Fruit fly (Drosophila melanogaster): ENCODE data around the gene CG33648.
A peak's percentile ranks its signal among the peaks of the same experiment; 100 is the strongest.

Gene CG33648

DNA sequence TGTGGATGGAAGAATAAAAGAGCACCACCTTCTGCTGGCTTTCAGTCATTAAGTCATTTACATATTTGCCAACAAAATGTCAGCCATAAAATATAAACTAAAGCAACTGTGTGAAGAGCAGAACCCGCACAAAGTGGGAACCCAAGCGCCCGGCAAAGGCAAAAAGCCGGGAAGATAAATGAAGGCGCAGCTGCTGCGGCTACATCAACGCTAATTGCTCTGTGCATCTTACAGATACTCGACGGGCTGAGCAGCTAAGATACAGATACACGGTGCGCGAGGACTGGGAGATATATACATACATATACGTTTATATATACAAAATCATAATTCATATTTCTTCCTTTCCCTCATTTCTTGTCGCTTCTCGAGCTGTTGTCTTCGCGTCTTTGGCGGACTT lies 17.4 kb upstream of the CG33648 start:
- no peak for TF ChIP-seq noc (tag; optimal IDR thresholded peaks at IDR 0.05)

DNA sequence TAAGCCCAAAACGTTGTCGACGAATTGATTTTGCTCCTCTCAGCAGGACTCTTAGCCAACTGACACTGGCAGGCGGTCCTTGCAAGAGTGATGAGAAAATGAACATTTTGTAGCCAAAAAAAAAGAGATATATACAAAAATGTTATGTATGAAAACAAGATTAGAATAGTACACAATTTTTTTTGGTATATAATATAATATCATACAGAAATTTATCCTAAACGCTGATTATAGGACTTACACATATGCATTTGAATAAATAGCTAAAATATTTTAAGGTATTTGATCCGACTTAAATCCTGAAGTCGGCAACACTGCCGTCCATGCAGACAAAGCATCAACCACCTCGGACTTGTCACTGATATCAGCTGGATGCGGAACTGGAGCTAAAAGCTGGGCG lies 16.1 kb upstream of the CG33648 start:
- TF ChIP-seq noc (tag; optimal IDR thresholded peaks at IDR 0.05), result no peak

DNA sequence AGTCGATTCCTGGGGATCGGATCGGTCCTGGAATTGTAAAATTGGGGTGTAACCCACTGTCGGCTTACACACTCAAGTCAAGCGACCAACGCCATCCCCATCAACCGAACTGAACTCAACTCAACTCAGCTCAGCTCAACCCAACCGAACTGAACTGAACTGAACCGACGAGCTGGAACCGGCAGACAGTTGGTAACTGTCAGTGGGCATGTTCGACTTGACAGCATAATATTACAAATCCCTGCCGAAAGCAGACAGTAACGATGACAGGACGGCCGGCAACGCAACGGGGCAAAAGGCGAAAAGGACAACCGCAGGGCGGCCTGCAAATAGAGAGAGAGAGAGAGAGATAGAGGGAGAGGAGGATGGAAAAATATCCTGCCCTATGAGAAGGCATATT lies 15.4 kb upstream of the CG33648 start:
- no peak for TF ChIP-seq noc (tag; optimal IDR thresholded peaks at IDR 0.05)

DNA sequence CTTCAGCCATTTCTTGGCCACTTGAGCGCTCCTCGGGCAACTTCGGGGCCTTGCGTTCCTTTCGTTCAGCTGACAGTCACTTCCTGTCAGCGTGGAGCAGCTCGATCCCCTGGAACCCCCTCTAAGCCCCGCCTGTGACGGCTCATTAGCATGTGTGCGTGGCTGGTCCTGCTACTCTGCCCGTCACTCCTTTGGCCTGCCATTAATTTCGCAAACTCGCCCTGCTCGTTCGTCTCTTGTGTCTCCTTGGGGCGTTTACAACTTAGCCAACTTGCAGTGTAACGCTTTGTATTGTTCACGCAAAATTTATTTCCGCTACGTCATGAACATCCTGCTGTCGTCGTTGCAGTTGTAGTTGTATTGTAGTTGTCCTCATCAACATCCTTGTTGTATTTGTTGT lies 13.6 kb upstream of the CG33648 start:
- TF ChIP-seq noc (tag; optimal IDR thresholded peaks at IDR 0.05), result no peak

DNA sequence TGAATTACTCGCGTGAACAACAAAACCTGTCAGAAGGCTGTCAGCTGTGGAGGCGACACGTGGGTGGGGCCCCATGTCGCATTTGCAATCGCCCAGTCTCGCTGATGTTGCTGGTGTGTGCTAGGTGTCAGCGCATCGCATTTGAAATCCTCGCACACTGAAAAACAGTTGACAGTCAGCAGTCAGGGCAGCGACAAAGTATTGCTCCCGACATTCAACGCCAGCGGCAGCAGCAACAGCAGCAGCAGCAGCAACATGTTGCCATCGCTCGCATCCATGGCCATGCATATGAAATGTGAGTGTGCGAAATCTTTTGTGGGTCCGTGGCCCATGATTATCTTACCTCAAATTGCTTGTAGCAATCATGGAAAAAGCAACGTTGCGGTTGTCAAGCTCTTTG lies 12.9 kb upstream of the CG33648 start:
- TF ChIP-seq noc (tag; optimal IDR thresholded peaks at IDR 0.05), result no peak

DNA sequence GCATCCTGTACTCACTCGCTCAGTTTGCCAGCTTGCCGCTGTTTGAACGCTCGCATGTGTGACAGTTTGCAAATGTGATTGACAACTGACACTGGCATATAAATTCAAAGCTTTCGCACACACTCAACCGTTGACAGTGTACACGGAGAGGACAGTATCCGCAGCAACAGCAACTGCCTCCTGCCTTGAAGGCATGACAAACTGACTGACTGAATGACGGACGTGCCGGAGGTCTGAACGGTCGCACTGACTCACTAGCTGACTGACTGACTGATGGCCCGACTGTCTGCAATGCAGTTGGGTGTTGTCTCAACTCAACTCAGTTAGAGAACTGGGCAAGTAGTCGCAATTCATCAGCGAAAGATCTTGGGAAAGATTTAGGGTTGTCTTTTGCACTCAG lies 12.2 kb upstream of the CG33648 start:
- TF ChIP-seq noc (tag; optimal IDR thresholded peaks at IDR 0.05), result no peak

DNA sequence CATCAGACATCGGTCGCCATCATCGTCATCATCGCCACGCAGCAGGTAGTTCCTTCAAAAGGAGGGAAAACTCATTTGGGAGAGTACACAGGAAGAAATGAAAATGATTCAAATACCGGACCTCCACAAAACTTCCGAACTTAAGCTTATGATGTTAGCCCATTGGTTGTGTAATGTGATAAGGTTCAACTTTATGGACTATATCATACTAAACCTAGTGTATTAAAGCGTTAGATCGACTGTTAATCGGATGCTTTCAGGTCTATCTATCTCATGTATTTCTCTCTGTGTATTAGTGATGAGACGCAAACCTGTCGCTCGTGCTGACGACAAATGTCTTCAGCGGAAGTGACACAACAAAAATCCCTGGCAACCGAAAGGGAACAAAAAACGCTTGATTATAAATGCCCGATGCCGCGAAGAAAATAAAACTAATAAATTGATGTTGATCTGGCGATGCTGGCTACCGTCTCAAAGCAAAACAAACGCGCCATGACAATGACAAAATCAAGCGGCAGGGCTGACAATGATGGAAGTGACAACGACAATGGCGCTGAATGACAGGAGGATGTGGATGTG lies 11.2 kb upstream of the CG33648 start:
- peak; percentile 59 for TF ChIP-seq noc (tag; optimal IDR thresholded peaks at IDR 0.05)

DNA sequence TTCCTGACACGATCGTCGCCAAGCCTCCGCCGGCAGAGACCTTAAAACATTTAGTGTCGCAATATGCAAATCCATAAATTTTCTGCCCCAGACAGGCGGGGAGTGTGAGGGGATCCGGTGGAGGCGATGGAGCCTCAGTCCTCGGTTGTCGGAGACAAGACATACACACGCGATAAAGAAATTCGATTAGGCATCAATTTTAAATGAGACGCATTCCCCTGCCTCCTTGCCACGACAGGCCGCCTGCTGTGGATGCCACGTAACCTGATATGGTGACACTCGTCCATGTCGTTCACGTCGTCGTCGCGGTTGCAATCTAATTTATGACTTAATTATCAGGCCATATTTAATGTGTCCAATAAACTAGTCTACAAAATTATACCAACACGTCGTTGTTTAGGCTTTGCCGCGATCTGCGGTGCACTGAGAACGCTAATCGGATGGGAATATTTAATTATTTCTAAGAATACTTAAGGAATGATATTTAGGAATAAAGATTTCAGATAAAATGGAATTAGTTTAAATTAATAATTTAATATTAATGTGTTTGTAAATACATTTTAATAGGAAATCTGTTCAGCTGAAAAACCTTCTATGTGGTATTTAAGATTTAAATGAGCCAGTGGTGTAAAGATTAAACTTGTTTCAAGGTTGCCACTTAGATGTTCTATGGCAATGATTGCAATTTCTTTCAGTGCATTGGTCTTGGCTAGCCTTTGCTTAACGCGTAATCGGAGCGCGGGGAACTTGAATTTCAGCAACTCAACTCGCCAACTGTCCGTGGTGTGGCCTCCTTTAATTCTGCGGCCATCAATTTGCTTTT lies 8.7 kb upstream of the CG33648 start:
- TF ChIP-seq noc (tag; optimal IDR thresholded peaks at IDR 0.05), result peak; percentile 86

DNA sequence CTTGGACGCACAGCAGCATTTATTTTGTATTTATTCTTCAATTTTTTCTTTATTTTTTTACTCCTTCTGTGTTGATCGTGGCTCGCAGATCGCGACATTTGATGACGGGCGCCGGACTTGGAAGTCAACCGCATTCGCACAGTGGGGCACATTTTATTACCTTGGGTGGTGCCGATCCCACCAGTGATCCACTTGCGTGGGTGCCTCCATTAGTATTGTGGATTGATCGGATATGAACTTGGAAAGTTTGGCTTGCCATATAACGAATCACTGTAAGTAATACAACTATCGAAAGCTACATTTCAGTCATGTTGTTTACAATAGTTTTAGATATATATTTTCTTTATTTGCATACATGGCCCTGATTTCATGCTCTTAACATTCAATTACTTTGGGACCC lies 7.8 kb upstream of the CG33648 start:
- no peak for TF ChIP-seq noc (tag; optimal IDR thresholded peaks at IDR 0.05)

DNA sequence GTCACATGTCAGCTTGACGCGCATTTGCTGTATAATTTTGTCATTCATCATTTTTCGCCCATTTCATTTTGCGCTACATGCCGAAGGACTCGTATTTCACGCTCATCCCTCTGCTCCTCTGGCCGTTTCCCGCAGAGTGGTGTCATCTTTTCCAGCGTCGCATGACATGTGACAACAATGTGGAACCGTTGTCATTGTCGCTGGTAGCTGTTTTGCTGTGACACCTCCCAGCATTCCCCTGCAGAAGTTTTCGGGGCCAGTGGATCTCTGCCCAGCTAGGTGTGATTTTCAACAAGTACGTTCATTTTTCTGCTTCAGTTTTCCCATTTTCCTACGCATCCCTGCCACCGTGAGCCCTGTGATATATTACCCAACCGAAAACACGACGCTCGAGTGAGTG lies 6.8 kb upstream of the CG33648 start:
- no peak for TF ChIP-seq noc (tag; optimal IDR thresholded peaks at IDR 0.05)

DNA sequence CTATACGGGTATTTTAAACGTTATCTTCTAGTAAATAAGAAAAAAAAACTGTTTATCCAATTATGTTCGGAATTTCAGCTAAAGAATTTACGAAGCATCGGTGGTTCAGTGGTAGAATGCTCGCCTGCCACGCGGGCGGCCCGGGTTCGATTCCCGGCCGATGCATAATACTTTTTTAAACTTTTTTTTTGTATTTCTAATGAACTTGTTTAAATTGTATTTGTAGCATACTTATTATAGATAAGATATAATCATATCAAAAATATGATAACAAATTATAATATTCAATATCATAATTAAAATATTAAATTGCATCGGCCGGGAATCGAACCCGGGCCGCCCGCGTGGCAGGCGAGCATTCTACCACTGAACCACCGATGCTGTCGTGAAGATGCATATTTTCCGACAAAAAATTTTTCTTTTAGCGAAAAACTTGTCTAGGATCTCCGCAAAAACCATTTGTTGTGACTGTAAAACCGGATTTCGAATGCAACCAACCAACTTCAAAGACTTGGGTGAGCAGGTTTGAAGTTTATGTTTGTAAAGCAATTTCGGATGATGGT lies 6.0 kb upstream of the CG33648 start:
- TF ChIP-seq noc (tag; optimal IDR thresholded peaks at IDR 0.05), result peak; percentile 49

DNA sequence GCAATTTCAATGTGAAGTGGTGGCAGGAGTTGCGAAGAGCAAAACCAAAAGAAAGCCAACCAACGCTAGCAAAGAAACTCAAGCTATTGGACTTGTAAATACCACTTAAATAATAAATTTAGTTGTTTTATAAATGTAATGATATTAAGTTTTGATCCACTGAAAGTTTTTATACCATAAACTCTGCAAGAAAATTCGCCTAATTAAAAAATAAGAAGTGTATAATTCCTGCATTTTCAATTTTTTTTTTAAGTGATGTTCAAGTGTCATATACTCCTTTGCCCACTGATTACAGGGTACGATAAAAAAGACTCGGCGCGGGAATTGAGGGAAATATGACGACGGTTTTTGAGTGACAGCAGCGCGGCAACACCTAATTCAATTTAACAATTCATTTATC lies 4.9 kb upstream of the CG33648 start:
- TF ChIP-seq noc (tag; optimal IDR thresholded peaks at IDR 0.05), result peak; percentile 84

DNA sequence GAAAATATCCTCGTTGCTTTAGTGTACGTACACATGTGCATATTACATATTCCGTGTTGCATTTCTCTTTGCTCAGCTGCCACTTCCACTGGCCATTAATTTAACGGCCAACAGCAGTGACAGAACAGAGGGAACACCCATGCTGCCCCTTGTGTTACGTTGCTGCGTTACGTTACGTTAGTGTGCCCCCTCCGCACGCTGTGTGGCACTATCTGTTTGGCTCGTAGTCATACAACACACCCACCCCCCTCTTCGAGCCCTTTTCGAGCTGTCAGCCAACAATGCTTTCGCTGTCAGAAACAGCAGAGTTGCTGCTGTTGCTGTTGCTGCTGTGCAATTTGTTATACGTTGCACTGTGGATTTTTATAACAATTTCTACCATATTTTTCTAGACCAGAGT lies 3.6 kb upstream of the CG33648 start:
- TF ChIP-seq noc (tag; optimal IDR thresholded peaks at IDR 0.05), result no peak

DNA sequence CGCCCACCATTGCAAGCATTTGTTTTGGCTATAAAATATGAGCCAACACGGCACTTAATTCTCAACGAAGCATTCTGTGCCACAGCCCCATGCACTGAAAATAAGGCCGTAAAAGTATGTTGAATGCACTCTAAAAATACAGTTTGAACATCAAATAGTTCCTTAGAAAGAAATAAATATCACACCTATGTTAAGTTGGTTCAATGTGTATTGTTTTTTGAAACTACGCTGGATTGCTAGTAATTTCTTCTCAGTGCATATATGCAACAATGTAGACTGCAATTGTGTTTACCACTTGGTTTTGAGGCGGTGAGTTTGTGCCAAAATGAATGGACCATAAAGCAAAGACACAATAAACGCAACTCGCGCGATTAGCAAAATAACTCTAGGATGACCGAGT lies 2.6 kb upstream of the CG33648 start:
- no peak for TF ChIP-seq noc (tag; optimal IDR thresholded peaks at IDR 0.05)

DNA sequence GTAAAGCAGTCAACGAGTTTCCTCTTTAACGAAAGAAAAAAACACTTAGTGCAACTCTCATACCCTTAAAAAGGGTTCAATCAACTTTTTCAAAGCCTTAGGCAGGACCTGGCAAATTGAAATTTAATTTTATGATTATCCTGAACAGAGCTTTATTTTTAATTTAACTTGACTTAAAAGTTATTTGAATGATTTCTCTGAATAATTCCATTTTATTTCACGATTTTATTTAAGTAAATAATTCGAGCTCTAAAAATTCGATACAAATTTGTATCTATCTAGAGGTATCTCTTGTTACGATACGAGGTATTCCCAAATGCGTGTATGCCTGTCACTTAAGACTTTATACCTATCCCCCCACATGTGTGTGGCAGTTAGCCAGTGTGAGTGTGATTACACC lies 381 bp upstream of the CG33648 start:
- TF ChIP-seq noc (tag; optimal IDR thresholded peaks at IDR 0.05), result no peak

DNA sequence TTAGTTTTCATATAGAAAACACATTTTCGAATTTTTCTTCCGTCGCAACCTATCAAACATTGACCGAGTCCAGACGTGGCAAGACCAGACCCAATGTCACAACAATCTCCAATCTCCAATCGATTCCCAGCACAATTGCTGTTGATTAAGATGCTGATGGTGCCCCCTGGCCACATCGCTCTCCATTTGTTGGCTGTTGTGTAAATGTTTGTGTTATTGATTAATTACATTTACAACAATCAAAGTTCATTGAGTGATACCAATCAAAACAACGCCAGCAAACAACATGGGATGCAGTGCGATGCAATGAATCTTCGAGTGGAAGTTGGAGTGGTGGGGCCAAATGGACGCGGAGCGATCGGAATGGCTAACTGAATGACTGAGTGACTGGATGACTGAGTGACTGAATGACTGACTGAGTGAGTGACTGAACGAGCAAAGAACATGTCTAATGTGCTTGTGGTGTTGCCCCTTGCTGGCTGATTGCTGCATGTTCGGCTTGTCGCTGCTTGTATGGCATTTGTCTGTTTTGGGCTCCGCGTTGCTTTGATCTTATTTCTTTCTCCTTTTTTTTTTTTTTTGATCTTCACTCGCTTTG lies 3.2 kb downstream of the CG33648 start:
- TF ChIP-seq noc (tag; optimal IDR thresholded peaks at IDR 0.05), result no peak
